Worm (Caenorhabditis elegans) whole organism, late embryonic: ENCODE measurements around the gene C05E11.3.

Experiments used
- ahr-1 ChIP-seq: sonication (generic microtip); optimal IDR thresholded peaks from 2 replicates; lab custom pipeline; 2016; ENCODE audit warnings: missing genetic modification characterization, missing compliant biosample characterization
- ceh-14 ChIP-seq: sonication (generic microtip); optimal IDR thresholded peaks from 2 replicates; lab custom pipeline; 2016; ENCODE audit warnings: missing genotype, missing genetic modification characterization, missing compliant biosample characterization
- ceh-6 ChIP-seq: fragments of 200-800 bp; sonication (Bioruptor generic); optimal IDR thresholded peaks from 2 replicates; lab custom pipeline; 2018; ENCODE audit warnings: mild to moderate bottlenecking, missing genetic modification characterization, missing compliant biosample characterization
- dve-1 ChIP-seq: sonication (generic microtip); optimal IDR thresholded peaks from 2 replicates; lab custom pipeline; 2017; ENCODE audit warnings: antibody characterized with exemption, mild to moderate bottlenecking, missing genetic modification characterization, missing compliant biosample characterization
- elt-2 ChIP-seq: sonication (generic microtip); optimal IDR thresholded peaks from 2 replicates; lab custom pipeline; 2016; ENCODE audit warnings: missing genetic modification reagents, missing genetic modification characterization, missing compliant biosample characterization
- nhr-11 ChIP-seq: fragments of 150-350 bp; optimal IDR thresholded peaks from 2 replicates; lab custom pipeline; 2014; ENCODE audit warnings: missing biosample characterization, missing genetic modification characterization
- nhr-232 ChIP-seq: sonication (generic microtip); optimal IDR thresholded peaks from 2 replicates; lab custom pipeline; 2016; ENCODE audit warnings: missing genetic modification characterization, missing compliant biosample characterization
- pag-3 ChIP-seq: sonication (generic microtip); optimal IDR thresholded peaks from 2 replicates; lab custom pipeline; 2016; ENCODE audit warnings: missing compliant biosample characterization, missing genetic modification characterization, borderline replicate concordance
- pqm-1 ChIP-seq: sonication (generic microtip); optimal IDR thresholded peaks from 2 replicates; lab custom pipeline; 2016; ENCODE audit warnings: missing genetic modification characterization, missing compliant biosample characterization
- sox-2 ChIP-seq: fragments of 200-800 bp; sonication (Bioruptor generic); IDR thresholded peaks from 2 replicates; pipeline ENCODE4 v1.3.6; 2022; ENCODE audit warnings: missing genetic modification reagents, missing genetic modification characterization, missing compliant biosample characterization

- no peak for TF ChIP-seq dve-1 (tag; lab: Kevin White, UChicago)
- TF ChIP-seq pqm-1: no peak
- no peak for TF ChIP-seq sox-2 (GFP tag; lab: Robert Waterston, UW)
- TF ChIP-seq ceh-14 (tag; lab: Kevin White, UChicago): no peak
- no peak for TF ChIP-seq elt-2
- TF ChIP-seq ceh-6 (GFP tag; lab: Kevin White, UChicago): no peak
- no peak for TF ChIP-seq pag-3 (tag; lab: Kevin White, UChicago)
- no peak for TF ChIP-seq ahr-1 (tag; lab: Kevin White, UChicago)
- no peak for TF ChIP-seq nhr-11 (tag; lab: Kevin White, UChicago)
- TF ChIP-seq nhr-232 (tag; lab: Kevin White, UChicago): no peak
Observed at ce11 chrX:4599526-4599925, 21.5 kb downstream of the C05E11.3 start.
